Worm (Caenorhabditis elegans) whole organism, young adult: Measurements from ENCODE around the gene uig-1.

ENCODE experiments used
- B0019.2 ChIP-seq: fragments of 200-800 bp; sonication (Bioruptor generic); conservative IDR thresholded peaks from 2 replicates; pipeline ENCODE4 v1.3.6; 2022; ENCODE audit warnings: missing genetic modification reagents, missing genetic modification characterization, missing compliant biosample characterization
- B0261.1 ChIP-seq: sonication (generic microtip); optimal IDR thresholded peaks from 2 replicates; lab custom pipeline; 2016; ENCODE audit warnings: mild to moderate bottlenecking, missing genetic modification characterization, moderate library complexity, missing compliant biosample characterization
- D2030.7 ChIP-seq: fragments of 200-800 bp; sonication (Bioruptor generic); IDR thresholded peaks from 2 replicates; pipeline ENCODE4 v1.3.6; 2022; ENCODE audit warnings: missing genetic modification reagents, missing genetic modification characterization, missing compliant biosample characterization
- F23B12.7 ChIP-seq: sonication (generic microtip); optimal IDR thresholded peaks from 2 replicates; lab custom pipeline; 2017; ENCODE audit warnings: missing genetic modification characterization, mild to moderate bottlenecking, missing compliant biosample characterization, antibody characterized with exemption, moderate library complexity; ENCODE audit not compliant: insufficient read depth
- F49E8.2 ChIP-seq: sonication (generic microtip); optimal IDR thresholded peaks from 3 replicates; lab custom pipeline; 2017; ENCODE audit warnings: missing genetic modification characterization, mild to moderate bottlenecking, missing compliant biosample characterization, antibody characterized with exemption, moderate library complexity; ENCODE audit not compliant: insufficient read depth
- F52B5.7 ChIP-seq: sonication (generic microtip); optimal IDR thresholded peaks from 2 replicates; lab custom pipeline; 2016; ENCODE audit warnings: mild to moderate bottlenecking, missing genetic modification characterization, missing compliant biosample characterization
- K12H6.12 ChIP-seq: fragments of 200-800 bp; sonication (Bioruptor generic); optimal IDR thresholded peaks from 2 replicates; lab custom pipeline; 2018; ENCODE audit warnings: mild to moderate bottlenecking, missing genetic modification characterization, missing compliant biosample characterization
- Y53F4B.3 ChIP-seq: fragments of 200-800 bp; sonication (Bioruptor generic); IDR thresholded peaks from 2 replicates; pipeline ENCODE4 v1.3.6; 2022; ENCODE audit warnings: missing genetic modification reagents, missing genetic modification characterization, missing compliant biosample characterization
- Y56A3A.18 ChIP-seq: fragments of 200-800 bp; sonication (Bioruptor generic); IDR thresholded peaks from 2 replicates; pipeline ENCODE4 v1.3.6; 2022; ENCODE audit warnings: missing genetic modification reagents, missing genetic modification characterization, missing compliant biosample characterization
- Y67H2A.10 ChIP-seq: fragments of 200-800 bp; sonication (Bioruptor generic); conservative IDR thresholded peaks from 2 replicates; pipeline ENCODE4 v1.3.6; 2022; ENCODE audit warnings: missing genetic modification reagents, missing genetic modification characterization, missing compliant biosample characterization
- Y79H2A.3 ChIP-seq: fragments of 200-800 bp; sonication (Bioruptor generic); conservative IDR thresholded peaks from 2 replicates; pipeline ENCODE4 v1.3.6; 2022; ENCODE audit warnings: missing genetic modification reagents, missing genetic modification characterization, missing compliant biosample characterization
- akir-1 ChIP-seq: fragments of 200-800 bp; sonication (Bioruptor generic); optimal IDR thresholded peaks from 2 replicates; lab custom pipeline; 2018; ENCODE audit warnings: mild to moderate bottlenecking, missing genetic modification characterization, moderate library complexity, missing compliant biosample characterization
- aptf-3 ChIP-seq: fragments of 200-800 bp; sonication (Bioruptor generic); IDR thresholded peaks from 2 replicates; pipeline ENCODE4 v1.3.6; 2022; ENCODE audit warnings: missing genetic modification characterization, missing compliant biosample characterization
- bed-1 ChIP-seq: fragments of 200-800 bp; sonication (Bioruptor generic); IDR thresholded peaks from 2 replicates; pipeline ENCODE4 v1.3.6; 2022; ENCODE audit warnings: missing genetic modification reagents, missing genetic modification characterization, missing compliant biosample characterization
- cebp-1 ChIP-seq, 2 experiments: fragments of 200-800 bp in 1 of 2; sonication (Bioruptor generic) in 1 of 2; sonication (generic microtip) in 1 of 2; IDR thresholded peaks in 1 of 2; optimal IDR thresholded peaks in 1 of 2; 2 replicates each; pipeline versions ENCODE4 v1.3.6 to Lab custom; 2017 to 2022; ENCODE audit warnings: missing compliant biosample characterization in 2 of 2, missing genetic modification characterization in 2 of 2, mild to moderate bottlenecking in 1 of 2, missing genetic modification reagents in 1 of 2, moderate library complexity in 1 of 2
- cebp-2 ChIP-seq: fragments of 200-800 bp; sonication (Bioruptor generic); IDR thresholded peaks from 2 replicates; pipeline ENCODE4 v1.3.6; 2022; ENCODE audit warnings: missing genetic modification characterization, missing compliant biosample characterization
- ceh-58 ChIP-seq: fragments of 200-800 bp; sonication (Bioruptor generic); IDR thresholded peaks from 2 replicates; pipeline ENCODE4 v1.3.6; 2022; ENCODE audit warnings: missing genetic modification characterization, missing compliant biosample characterization
- dox-1 ChIP-seq: fragments of 200-800 bp; sonication (Bioruptor generic); IDR thresholded peaks from 2 replicates; pipeline ENCODE4 v1.3.6; 2022; ENCODE audit warnings: missing genetic modification reagents, missing genetic modification characterization, missing compliant biosample characterization
- egrh-3 ChIP-seq: fragments of 200-800 bp; sonication (Bioruptor generic); IDR thresholded peaks from 2 replicates; pipeline ENCODE4 v1.3.6; 2022; ENCODE audit warnings: missing genetic modification reagents, missing genetic modification characterization, missing compliant biosample characterization
- ekl-4 ChIP-seq: fragments of 200-800 bp; sonication (Bioruptor generic); IDR thresholded peaks from 2 replicates; pipeline ENCODE4 v1.3.6; 2022; ENCODE audit warnings: missing genetic modification reagents, missing genetic modification characterization, missing compliant biosample characterization
- fkh-3 ChIP-seq: sonication (generic microtip); optimal IDR thresholded peaks from 2 replicates; lab custom pipeline; 2016; ENCODE audit warnings: mild to moderate bottlenecking, missing genetic modification characterization, missing compliant biosample characterization
- him-1 ChIP-seq: sonication (generic microtip); optimal IDR thresholded peaks from 2 replicates; lab custom pipeline; 2016; ENCODE audit warnings: missing genotype, missing genetic modification reagents, missing genetic modification characterization, missing compliant biosample characterization
- hlh-26 ChIP-seq: fragments of 200-800 bp; sonication (Bioruptor generic); conservative IDR thresholded peaks from 2 replicates; pipeline ENCODE4 v1.3.6; 2022; ENCODE audit warnings: missing genetic modification reagents, missing genetic modification characterization, missing compliant biosample characterization
- hsf-1 ChIP-seq: fragments of 200-800 bp; sonication (Bioruptor generic); IDR thresholded peaks from 2 replicates; pipeline ENCODE4 v1.3.6; 2022; ENCODE audit warnings: missing genetic modification reagents, missing genetic modification characterization, missing compliant biosample characterization
- lag-1 ChIP-seq: fragments of 200-800 bp; sonication (Bioruptor generic); IDR thresholded peaks from 2 replicates; pipeline ENCODE4 v1.3.6; 2022; ENCODE audit warnings: missing genetic modification reagents, missing genetic modification characterization, missing compliant biosample characterization
- let-526 ChIP-seq: fragments of 200-800 bp; sonication (Bioruptor generic); IDR thresholded peaks from 2 replicates; pipeline ENCODE4 v1.3.6; 2022; ENCODE audit warnings: missing genetic modification reagents, missing genetic modification characterization, missing compliant biosample characterization
- let-607 ChIP-seq, 2 experiments: fragments of 200-800 bp in 1 of 2; sonication (Bioruptor generic) in 1 of 2; sonication (generic microtip) in 1 of 2; optimal IDR thresholded peaks; 2 replicates each; lab custom pipeline; 2016 to 2018; ENCODE audit warnings: mild to moderate bottlenecking in 2 of 2, missing compliant biosample characterization in 2 of 2, missing genetic modification characterization in 2 of 2, moderate library complexity in 2 of 2, missing genotype in 1 of 2
- lin-40 ChIP-seq: sonication (generic microtip); optimal IDR thresholded peaks from 2 replicates; lab custom pipeline; 2016; ENCODE audit warnings: missing genetic modification characterization, mild to moderate bottlenecking, missing compliant biosample characterization, missing genotype, missing genetic modification reagents
- madf-10 ChIP-seq: sonication (generic microtip); optimal IDR thresholded peaks from 2 replicates; lab custom pipeline; 2016; ENCODE audit warnings: mild to moderate bottlenecking, missing genetic modification characterization, missing compliant biosample characterization
- madf-3 ChIP-seq: fragments of 200-800 bp; sonication (Bioruptor generic); IDR thresholded peaks from 2 replicates; pipeline ENCODE4 v1.3.6; 2022; ENCODE audit warnings: missing genetic modification reagents, missing genetic modification characterization, missing compliant biosample characterization
- madf-8 ChIP-seq: fragments of 200-800 bp; sonication (Bioruptor generic); conservative IDR thresholded peaks from 2 replicates; pipeline ENCODE4 v1.3.6; 2022; ENCODE audit warnings: missing genetic modification reagents, missing genetic modification characterization, missing compliant biosample characterization
- mcd-1 ChIP-seq: fragments of 200-800 bp; sonication (Bioruptor generic); IDR thresholded peaks from 2 replicates; pipeline ENCODE4 v1.3.6; 2022; ENCODE audit warnings: missing genetic modification reagents, missing genetic modification characterization, missing compliant biosample characterization
- mxl-1 ChIP-seq: sonication (generic microtip); optimal IDR thresholded peaks from 2 replicates; lab custom pipeline; 2016; ENCODE audit warnings: missing genetic modification characterization, missing compliant biosample characterization
- nfya-1 ChIP-seq: sonication (generic microtip); optimal IDR thresholded peaks from 2 replicates; lab custom pipeline; 2017; ENCODE audit warnings: antibody characterized with exemption, missing compliant biosample characterization, missing genetic modification characterization, borderline replicate concordance; ENCODE audit not compliant: insufficient read depth
- nfya-2 ChIP-seq: fragments of 200-800 bp; sonication (Bioruptor generic); IDR thresholded peaks from 2 replicates; pipeline ENCODE4 v1.3.6; 2022; ENCODE audit warnings: missing genetic modification reagents, missing genetic modification characterization, missing compliant biosample characterization
- nfyb-1 ChIP-seq: fragments of 200-800 bp; sonication (Bioruptor generic); IDR thresholded peaks from 2 replicates; pipeline ENCODE4 v1.3.6; 2022; ENCODE audit warnings: missing genetic modification reagents, missing genetic modification characterization, missing compliant biosample characterization
- nhr-120 ChIP-seq: fragments of 200-800 bp; sonication (Bioruptor generic); IDR thresholded peaks from 2 replicates; pipeline ENCODE4 v1.3.6; 2022; ENCODE audit warnings: missing genetic modification characterization, missing compliant biosample characterization
- nhr-27 ChIP-seq: fragments of 200-800 bp; sonication (Bioruptor generic); optimal IDR thresholded peaks from 2 replicates; lab custom pipeline; 2018; ENCODE audit warnings: mild to moderate bottlenecking, missing genetic modification characterization, moderate library complexity, missing compliant biosample characterization
- repo-1 ChIP-seq: sonication (generic microtip); optimal IDR thresholded peaks from 2 replicates; lab custom pipeline; 2017; ENCODE audit warnings: mild to moderate bottlenecking, missing genetic modification characterization, missing compliant biosample characterization
- rpc-1 ChIP-seq, 2 experiments: fragments of 150-350 bp in 1 of 2; sonication (generic microtip) in 1 of 2; optimal IDR thresholded peaks; 2 replicates each; lab custom pipeline; 2014 to 2018; ENCODE audit warnings: missing biosample characterization in 1 of 2, missing genetic modification characterization in 1 of 2, missing genetic modification reagents in 1 of 2, missing genotype in 1 of 2
- sdz-38 ChIP-seq: sonication (generic microtip); optimal IDR thresholded peaks from 2 replicates; lab custom pipeline; 2016; ENCODE audit warnings: missing genotype, missing genetic modification characterization, missing compliant biosample characterization
- snpc-1.1 ChIP-seq: sonication (generic microtip); optimal IDR thresholded peaks from 2 replicates; lab custom pipeline; 2017; ENCODE audit warnings: missing genetic modification characterization, mild to moderate bottlenecking, missing compliant biosample characterization, antibody characterized with exemption, moderate library complexity, missing genotype, missing genetic modification reagents; ENCODE audit not compliant: insufficient read depth
- snpc-3.4 ChIP-seq: sonication (generic microtip); optimal IDR thresholded peaks from 2 replicates; lab custom pipeline; 2017; ENCODE audit warnings: missing genetic modification characterization, mild to moderate bottlenecking, missing compliant biosample characterization, antibody characterized with exemption, moderate library complexity, missing genotype, missing genetic modification reagents
- somi-1 ChIP-seq: fragments of 200-800 bp; sonication (Bioruptor generic); optimal IDR thresholded peaks from 2 replicates; lab custom pipeline; 2018; ENCODE audit warnings: mild to moderate bottlenecking, missing genetic modification characterization, missing compliant biosample characterization
- ztf-22 ChIP-seq: fragments of 200-800 bp; sonication (Bioruptor generic); optimal IDR thresholded peaks from 2 replicates; lab custom pipeline; 2018; ENCODE audit warnings: mild to moderate bottlenecking, missing genetic modification characterization, moderate library complexity, missing compliant biosample characterization
- ztf-26 ChIP-seq: sonication (generic microtip); optimal IDR thresholded peaks from 2 replicates; lab custom pipeline; 2017; ENCODE audit warnings: missing genetic modification characterization, missing compliant biosample characterization
- ztf-28 ChIP-seq: fragments of 200-800 bp; sonication (Bioruptor generic); IDR thresholded peaks from 2 replicates; pipeline ENCODE4 v1.3.6; 2022; ENCODE audit warnings: missing genetic modification reagents, missing genetic modification characterization, missing compliant biosample characterization

Gene uig-1

DNA sequence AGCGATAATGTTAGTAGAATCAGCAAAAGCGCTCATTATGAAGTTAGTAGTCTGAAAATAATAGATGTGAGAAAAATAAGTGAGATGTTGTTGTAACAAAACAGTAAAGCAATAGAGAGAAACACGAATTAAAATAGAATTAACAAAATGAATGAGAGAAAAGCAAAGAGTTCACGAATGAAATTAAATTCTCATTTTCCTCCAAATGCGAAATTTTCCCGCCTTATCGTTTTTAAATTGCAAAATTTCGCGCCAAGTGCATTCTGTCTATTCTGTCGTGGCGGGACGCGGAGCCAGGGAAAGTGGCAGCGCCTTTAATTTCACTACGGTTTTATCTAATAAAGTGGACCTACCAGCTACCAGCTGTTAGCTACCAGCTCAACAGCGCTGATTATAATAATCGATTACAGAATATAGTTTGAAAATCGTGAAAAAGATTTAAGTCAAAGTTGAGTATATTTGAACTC, 16.5 kb upstream of the uig-1 start, which contains the start of gene nasp-2 (continued):
- TF ChIP-seq mcd-1 (peak; percentile 83), madf-3 (peak; percentile 94), snpc-3.4 (peak; percentile 95), Y56A3A.18 (GFP tag; lab: Robert Waterston, UW) (no peak), F49E8.2 (tag; lab: Kevin White, UChicago) (peak; percentile 96), hsf-1 (GFP tag; lab: Robert Waterston, UW) (peak; percentile 91), madf-10 (tag; lab: Kevin White, UChicago) (no peak), ztf-26 (tag; lab: Kevin White, UChicago) (no peak), cebp-1 (GFP tag; IDR thresholded peaks at IDR 0.05; lab: Robert Waterston, UW) (no peak), cebp-1 (tag; optimal IDR thresholded peaks at IDR 0.05; lab: Kevin White, UChicago) (peak; percentile 25), F23B12.7 (tag; lab: Kevin White, UChicago) (peak; percentile 43), snpc-1.1 (tag; lab: Kevin White, UChicago) (peak; percentile 68), akir-1 (GFP tag; lab: Kevin White, UChicago) (no peak), rpc-1 (optimal IDR thresholded peaks at IDR 0.05; lab: Kevin White, UChicago) (no peak), rpc-1 (tag; optimal IDR thresholded peaks at IDR 0.05; lab: Kevin White, UChicago) (peak; percentile 14), B0019.2 (GFP tag; lab: Robert Waterston, UW) (peak; percentile 95), Y79H2A.3 (GFP tag; lab: Robert Waterston, UW) (peak; percentile 80), nfya-1 (tag; lab: Kevin White, UChicago) (no peak), ztf-28 (peak; percentile 78; the same call in 1 of the 2 replicates), ekl-4 (GFP tag; lab: Robert Waterston, UW) (peak; percentile 92), hlh-26 (GFP tag; lab: Robert Waterston, UW) (no peak), Y67H2A.10 (GFP tag; lab: Robert Waterston, UW) (peak; percentile 84), ztf-22 (GFP tag; lab: Kevin White, UChicago) (no peak), sdz-38 (no peak), nhr-27 (tag; lab: Kevin White, UChicago) (no peak), him-1 (tag; lab: Kevin White, UChicago) (peak; percentile 50), let-607 (tag; optimal IDR thresholded peaks at IDR 0.05; lab: Kevin White, UChicago) (no peak), D2030.7 (peak; percentile 98), repo-1 (tag; lab: Kevin White, UChicago) (no peak), madf-8 (GFP tag; lab: Robert Waterston, UW) (peak; percentile 99), somi-1 (GFP tag; lab: Kevin White, UChicago) (no peak), nfya-2 (GFP tag; lab: Robert Waterston, UW) (no peak), Y53F4B.3 (peak; percentile 89), lag-1 (no peak), F52B5.7 (tag; lab: Kevin White, UChicago) (no peak), bed-1 (GFP tag; lab: Robert Waterston, UW) (no peak), mxl-1 (no peak), cebp-2 (GFP tag; lab: Robert Waterston, UW) (no peak), dox-1 (peak; percentile 97), aptf-3 (GFP tag; lab: Robert Waterston, UW) (no peak), K12H6.12 (tag; lab: Kevin White, UChicago) (no peak), fkh-3 (tag; lab: Kevin White, UChicago) (no peak), nhr-120 (GFP tag; lab: Robert Waterston, UW) (no peak), B0261.1 (tag; lab: Kevin White, UChicago) (no peak), ceh-58 (GFP tag; lab: Robert Waterston, UW) (no peak), lin-40 (no peak), egrh-3 (peak; percentile 53; the same call in 1 of the 2 replicates), let-526 (peak; percentile 76; the same call in 1 of the 2 replicates), nfyb-1 (peak; percentile 81)
